Worm (Caenorhabditis elegans) whole organism, mixed stage, embryonic: ENCODE data around the gene cul-5.

ENCODE experiments used
- M03D4.4 ChIP-seq: sonication (generic microtip); optimal IDR thresholded peaks from 2 replicates; lab custom pipeline; 2017; ENCODE audit warnings: mild to moderate bottlenecking, missing genetic modification characterization, missing compliant biosample characterization
- bed-3 ChIP-seq: fragments of 200-800 bp; sonication (Bioruptor generic); optimal IDR thresholded peaks from 3 replicates; lab custom pipeline; 2018; ENCODE audit warnings: mild to moderate bottlenecking, missing genetic modification characterization, moderate library complexity, missing compliant biosample characterization
- blmp-1 ChIP-seq: fragments of 150-350 bp; optimal IDR thresholded peaks from 2 replicates; lab custom pipeline; 2014; ENCODE audit warnings: missing biosample characterization, missing genetic modification characterization
- ceh-39 ChIP-seq: fragments of 150-350 bp; optimal IDR thresholded peaks from 2 replicates; lab custom pipeline; 2014; ENCODE audit warnings: missing biosample characterization, missing genetic modification characterization
- ceh-43 ChIP-seq: fragments of 200-800 bp; sonication (Bioruptor generic); optimal IDR thresholded peaks from 2 replicates; lab custom pipeline; 2018; ENCODE audit warnings: mild to moderate bottlenecking, missing genetic modification characterization, moderate library complexity, missing compliant biosample characterization
- ceh-83 ChIP-seq: fragments of 200-800 bp; sonication (Bioruptor generic); optimal IDR thresholded peaks from 2 replicates; lab custom pipeline; 2018; ENCODE audit warnings: mild to moderate bottlenecking, missing genetic modification characterization, missing compliant biosample characterization
- ces-1 ChIP-seq: fragments of 150-350 bp; optimal IDR thresholded peaks from 2 replicates; lab custom pipeline; 2014; ENCODE audit warnings: missing biosample characterization, missing genetic modification reagents, missing genetic modification characterization
- cnd-1 ChIP-seq: fragments of 200-800 bp; sonication (Bioruptor generic); optimal IDR thresholded peaks from 2 replicates; lab custom pipeline; 2018; ENCODE audit warnings: mild to moderate bottlenecking, missing genetic modification characterization, missing compliant biosample characterization
- drap-1 ChIP-seq: fragments of 200-800 bp; sonication (Bioruptor generic); optimal IDR thresholded peaks from 3 replicates; lab custom pipeline; 2018; ENCODE audit warnings: mild to moderate bottlenecking, missing genetic modification characterization, missing compliant biosample characterization
- elt-1 ChIP-seq: sonication (generic microtip); optimal IDR thresholded peaks from 2 replicates; lab custom pipeline; 2017; ENCODE audit warnings: missing genetic modification characterization, mild to moderate bottlenecking, missing compliant biosample characterization, antibody characterized with exemption, moderate library complexity, borderline replicate concordance; ENCODE audit not compliant: insufficient read depth
- elt-3 ChIP-seq: fragments of 150-350 bp; optimal IDR thresholded peaks from 2 replicates; lab custom pipeline; 2014; ENCODE audit warnings: missing biosample characterization, missing genetic modification characterization
- flh-1 ChIP-seq: fragments of 200-800 bp; sonication (Bioruptor generic); optimal IDR thresholded peaks from 2 replicates; lab custom pipeline; 2018; ENCODE audit warnings: mild to moderate bottlenecking, missing genetic modification characterization, moderate library complexity, missing compliant biosample characterization
- ham-2 ChIP-seq: fragments of 200-800 bp; sonication (Bioruptor generic); optimal IDR thresholded peaks from 2 replicates; lab custom pipeline; 2018; ENCODE audit warnings: mild to moderate bottlenecking, missing genetic modification characterization, missing compliant biosample characterization
- hlh-1 ChIP-seq: fragments of 150-350 bp; optimal IDR thresholded peaks from 2 replicates; lab custom pipeline; 2014; ENCODE audit warnings: missing biosample characterization, missing genetic modification reagents, missing genetic modification characterization
- lin-13 ChIP-seq: fragments of 150-350 bp; optimal IDR thresholded peaks from 2 replicates; lab custom pipeline; 2014; ENCODE audit warnings: missing biosample characterization, missing genetic modification characterization
- lsy-2 ChIP-seq: fragments of 150-350 bp; optimal IDR thresholded peaks from 2 replicates; lab custom pipeline; 2014; ENCODE audit warnings: missing biosample characterization, missing genetic modification characterization
- mab-5 ChIP-seq: fragments of 150-350 bp; optimal IDR thresholded peaks from 2 replicates; lab custom pipeline; 2014; ENCODE audit warnings: missing biosample characterization, missing genetic modification characterization
- mep-1 ChIP-seq: fragments of 150-350 bp; optimal IDR thresholded peaks from 2 replicates; lab custom pipeline; 2017; ENCODE audit warnings: missing biosample characterization, missing genetic modification reagents, missing genetic modification characterization, inconsistent platforms
- mls-2 ChIP-seq: sonication (generic microtip); optimal IDR thresholded peaks from 2 replicates; lab custom pipeline; 2016; ENCODE audit warnings: mild to moderate bottlenecking, missing genetic modification characterization, moderate library complexity, missing compliant biosample characterization
- nhr-12 ChIP-seq: fragments of 150-350 bp; optimal IDR thresholded peaks from 2 replicates; lab custom pipeline; 2014; ENCODE audit warnings: missing biosample characterization, missing genetic modification characterization
- nhr-2 ChIP-seq: fragments of 150-350 bp; optimal IDR thresholded peaks from 2 replicates; lab custom pipeline; 2014; ENCODE audit warnings: missing biosample characterization, missing genetic modification characterization
- nhr-237 ChIP-seq: fragments of 150-350 bp; optimal IDR thresholded peaks from 2 replicates; lab custom pipeline; 2014; ENCODE audit warnings: missing biosample characterization, missing genetic modification characterization
- nhr-28 ChIP-seq: fragments of 150-350 bp; optimal IDR thresholded peaks from 2 replicates; lab custom pipeline; 2014; ENCODE audit warnings: missing biosample characterization, missing genetic modification characterization
- nhr-76 ChIP-seq: sonication (generic microtip); optimal IDR thresholded peaks from 2 replicates; lab custom pipeline; 2017; ENCODE audit warnings: missing biosample characterization, missing genetic modification characterization
- pha-4 ChIP-seq: fragments of 150-350 bp; optimal IDR thresholded peaks from 2 replicates; lab custom pipeline; 2018; ENCODE audit warnings: missing biosample characterization, missing genetic modification reagents, missing genetic modification characterization
- sem-2 ChIP-seq: fragments of 200-800 bp; sonication (Bioruptor generic); optimal IDR thresholded peaks from 2 replicates; lab custom pipeline; 2018; ENCODE audit warnings: mild to moderate bottlenecking, missing genetic modification characterization, missing compliant biosample characterization
- snpc-4 ChIP-seq: fragments of 150-350 bp; optimal IDR thresholded peaks from 2 replicates; lab custom pipeline; 2014; ENCODE audit warnings: missing biosample characterization, missing genetic modification characterization
- sptf-1 ChIP-seq: sonication (generic microtip); optimal IDR thresholded peaks from 2 replicates; lab custom pipeline; 2017; ENCODE audit warnings: mild to moderate bottlenecking, missing genetic modification characterization, moderate library complexity, missing compliant biosample characterization
- tbx-8 ChIP-seq: fragments of 200-800 bp; sonication (Bioruptor generic); optimal IDR thresholded peaks from 2 replicates; lab custom pipeline; 2018; ENCODE audit warnings: mild to moderate bottlenecking, missing genetic modification characterization, moderate library complexity, missing compliant biosample characterization
- unc-120 ChIP-seq: sonication (generic microtip); optimal IDR thresholded peaks from 2 replicates; lab custom pipeline; 2017; ENCODE audit warnings: missing genetic modification characterization, missing compliant biosample characterization; ENCODE audit not compliant: poor library complexity, severe bottlenecking
- unc-39 ChIP-seq: fragments of 150-350 bp; optimal IDR thresholded peaks from 2 replicates; lab custom pipeline; 2014; ENCODE audit warnings: missing biosample characterization, missing genetic modification characterization
- zip-8 ChIP-seq: fragments of 150-350 bp; optimal IDR thresholded peaks from 2 replicates; lab custom pipeline; 2014; ENCODE audit warnings: missing biosample characterization, missing genetic modification characterization
- ztf-11 ChIP-seq: fragments of 150-350 bp; optimal IDR thresholded peaks from 2 replicates; lab custom pipeline; 2014; ENCODE audit warnings: missing biosample characterization, missing genetic modification characterization

Gene cul-5

ce11 chrV:10158528-10158927 is 20.8 kb upstream of the cul-5 start, which contains the start of gene srsx-30:
TSS of gene srsx-30 (plus strand) at chrV:10158828.
- TF ChIP-seq unc-120 (tag; lab: Kevin White, UChicago) = no peak
- no peak for TF ChIP-seq elt-1 (tag; lab: Kevin White, UChicago)
- TF ChIP-seq pha-4 = no peak
- no peak for TF ChIP-seq nhr-2
- TF ChIP-seq nhr-76 (tag; lab: Kevin White, UChicago) = no peak
- no peak for TF ChIP-seq elt-3
- no peak for TF ChIP-seq bed-3
- no peak for TF ChIP-seq cnd-1
- no peak for TF ChIP-seq M03D4.4
- no peak for TF ChIP-seq snpc-4 (tag; lab: Kevin White, UChicago)
- TF ChIP-seq ceh-83 (GFP tag; lab: Kevin White, UChicago) = no peak
- no peak for TF ChIP-seq nhr-12 (tag; lab: Kevin White, UChicago)
- no peak for TF ChIP-seq tbx-8 (GFP tag; lab: Kevin White, UChicago)
- TF ChIP-seq ham-2 (GFP tag; lab: Kevin White, UChicago) = no peak
- no peak for TF ChIP-seq zip-8 (tag; lab: Kevin White, UChicago)
- no peak for TF ChIP-seq mab-5 (tag; lab: Kevin White, UChicago)
- no peak for TF ChIP-seq drap-1 (GFP tag; lab: Kevin White, UChicago)
- TF ChIP-seq lsy-2 (tag; lab: Kevin White, UChicago) = no peak
- TF ChIP-seq sem-2 (GFP tag; lab: Kevin White, UChicago) = no peak
- no peak for TF ChIP-seq mep-1 (tag; lab: Kevin White, UChicago)

- TF ChIP-seq ham-2 (GFP tag; lab: Kevin White, UChicago) = no peak
- no peak for TF ChIP-seq nhr-28 (tag; lab: Kevin White, UChicago)
Observed at ce11 chrV:10159972-10160371, 19.4 kb upstream of the cul-5 start.

ce11 chrV:10160954-10161353 is 18.4 kb upstream of the cul-5 start, which contains the start of gene C51E3.10:
TSS of gene C51E3.10 (minus strand) at chrV:10161134.
- TF ChIP-seq bed-3 (no peak), lin-13 (no peak), ztf-11 (tag; lab: Kevin White, UChicago) (no peak), tbx-8 (GFP tag; lab: Kevin White, UChicago) (no peak), unc-120 (tag; lab: Kevin White, UChicago) (no peak), drap-1 (GFP tag; lab: Kevin White, UChicago) (no peak), mep-1 (tag; lab: Kevin White, UChicago) (no peak), ceh-43 (GFP tag; lab: Kevin White, UChicago) (no peak), zip-8 (tag; lab: Kevin White, UChicago) (no peak), flh-1 (GFP tag; lab: Kevin White, UChicago) (no peak), ces-1 (GFP tag; lab: Kevin White, UChicago) (no peak), elt-1 (tag; lab: Kevin White, UChicago) (no peak), blmp-1 (no peak), cnd-1 (no peak), unc-39 (tag; lab: Kevin White, UChicago) (no peak), nhr-76 (tag; lab: Kevin White, UChicago) (no peak), sem-2 (GFP tag; lab: Kevin White, UChicago) (no peak), mls-2 (tag; lab: Kevin White, UChicago) (no peak), mab-5 (tag; lab: Kevin White, UChicago) (no peak), pha-4 (no peak)

- TF ChIP-seq nhr-237 (no peak), M03D4.4 (no peak), mab-5 (tag; lab: Kevin White, UChicago) (no peak), hlh-1 (no peak), nhr-12 (tag; lab: Kevin White, UChicago) (no peak), pha-4 (no peak), sptf-1 (tag; lab: Kevin White, UChicago) (no peak), ceh-83 (GFP tag; lab: Kevin White, UChicago) (no peak)
Observed at ce11 chrV:10166368-10166767, 13.0 kb upstream of the cul-5 start, which contains the start of gene C51E3.6. TSS of gene C51E3.6 (minus strand) at chrV:10166468.

ce11 chrV:10168870-10169269 is 10.5 kb upstream of the cul-5 start:
- TF ChIP-seq pha-4 (no peak), nhr-12 (tag; lab: Kevin White, UChicago) (no peak), nhr-237 (no peak), elt-3 (no peak), nhr-28 (tag; lab: Kevin White, UChicago) (no peak), tbx-8 (GFP tag; lab: Kevin White, UChicago) (no peak), M03D4.4 (no peak), zip-8 (tag; lab: Kevin White, UChicago) (no peak), mls-2 (tag; lab: Kevin White, UChicago) (no peak), lin-13 (no peak), ceh-39 (tag; lab: Kevin White, UChicago) (no peak), sem-2 (GFP tag; lab: Kevin White, UChicago) (no peak), ham-2 (GFP tag; lab: Kevin White, UChicago) (no peak), mab-5 (tag; lab: Kevin White, UChicago) (no peak), ceh-43 (GFP tag; lab: Kevin White, UChicago) (no peak), ces-1 (GFP tag; lab: Kevin White, UChicago) (no peak), lsy-2 (tag; lab: Kevin White, UChicago) (no peak), nhr-76 (tag; lab: Kevin White, UChicago) (no peak), snpc-4 (tag; lab: Kevin White, UChicago) (no peak), nhr-2 (no peak)
